Fruit fly (Drosophila melanogaster) whole organism, embryonic: ENCODE data around the gene CG43999.

Experiments
- Atf6 ChIP-seq: fragments of 200-800 bp; sonication (Bioruptor generic); IDR thresholded peaks from 2 replicates; pipeline ENCODE4 v1.3.6; 2022; ENCODE audit warnings: missing biosample characterization, missing genetic modification characterization
- CG10147 ChIP-seq: fragments of 200-800 bp; sonication (Bioruptor generic); optimal IDR thresholded peaks from 2 replicates; lab custom pipeline; 2019; ENCODE audit warnings: missing biosample characterization, mild to moderate bottlenecking, missing genetic modification characterization, moderate library complexity
- CG10543 ChIP-seq: fragments of 200-800 bp; sonication (Bioruptor generic); optimal IDR thresholded peaks from 3 replicates; lab custom pipeline; 2017; ENCODE audit warnings: missing biosample characterization, mild to moderate bottlenecking, missing genetic modification characterization, moderate library complexity
- CG11456 ChIP-seq: fragments of 200-800 bp; sonication (Bioruptor generic); IDR thresholded peaks from 3 replicates; pipeline ENCODE4 v1.3.6; 2022; ENCODE audit warnings: missing biosample characterization, missing genetic modification characterization
- CG11560 ChIP-seq: fragments of 200-800 bp; sonication (Bioruptor generic); IDR thresholded peaks from 3 replicates; pipeline ENCODE4 v1.3.6; 2022; ENCODE audit warnings: missing biosample characterization, missing genetic modification characterization
- CG11696 ChIP-seq: fragments of 200-800 bp; sonication (Bioruptor generic); IDR thresholded peaks from 2 replicates; pipeline ENCODE4 v1.3.6; 2022; ENCODE audit warnings: missing biosample characterization, missing genetic modification characterization
- CG12071 ChIP-seq: fragments of 200-800 bp; sonication (Bioruptor generic); optimal IDR thresholded peaks from 3 replicates; lab custom pipeline; 2018; ENCODE audit warnings: missing biosample characterization, mild to moderate bottlenecking, missing genetic modification characterization
- CG14710 ChIP-seq: fragments of 200-800 bp; sonication (Bioruptor generic); optimal IDR thresholded peaks from 3 replicates; lab custom pipeline; 2019; ENCODE audit warnings: missing biosample characterization, mild to moderate bottlenecking, missing genetic modification characterization, moderate library complexity
- CG15011 ChIP-seq: fragments of 200-800 bp; sonication (Bioruptor generic); optimal IDR thresholded peaks from 3 replicates; lab custom pipeline; 2018; ENCODE audit warnings: missing biosample characterization, mild to moderate bottlenecking, missing genetic modification characterization
- CG2712 ChIP-seq: fragments of 200-800 bp; optimal IDR thresholded peaks from 3 replicates; lab custom pipeline; 2019; ENCODE audit warnings: missing biosample characterization, mild to moderate bottlenecking, missing genetic modification characterization, moderate library complexity
- CG33213 ChIP-seq: fragments of 200-800 bp; sonication (Bioruptor generic); optimal IDR thresholded peaks from 3 replicates; lab custom pipeline; 2016; ENCODE audit warnings: missing biosample characterization, missing genetic modification characterization
- CG42726 ChIP-seq: fragments of 200-800 bp; sonication (Bioruptor generic); IDR thresholded peaks from 2 replicates; pipeline ENCODE4 v1.3.6; 2022; ENCODE audit warnings: missing biosample characterization, missing genetic modification characterization; ENCODE audit not compliant: partially characterized antibody
- CG43689 ChIP-seq: fragments of 200-800 bp; sonication (Bioruptor generic); IDR thresholded peaks from 2 replicates; pipeline ENCODE4 v1.3.6; 2022; ENCODE audit warnings: missing biosample characterization, missing genetic modification characterization
- CG4820 ChIP-seq: fragments of 200-800 bp; sonication (Bioruptor generic); optimal IDR thresholded peaks from 3 replicates; lab custom pipeline; 2016; ENCODE audit warnings: missing biosample characterization, missing genetic modification characterization
- CG5245 ChIP-seq: fragments of 200-800 bp; sonication (Bioruptor generic); optimal IDR thresholded peaks from 3 replicates; lab custom pipeline; 2016; ENCODE audit warnings: missing biosample characterization, missing genetic modification characterization
- CG7372 ChIP-seq: fragments of 200-800 bp; sonication (Bioruptor generic); IDR thresholded peaks from 2 replicates; pipeline ENCODE4 v1.3.6; 2022; ENCODE audit warnings: missing biosample characterization, missing genetic modification characterization
- CG8089 ChIP-seq: fragments of 200-800 bp; sonication (Bioruptor generic); optimal IDR thresholded peaks from 3 replicates; lab custom pipeline; 2016; ENCODE audit warnings: missing biosample characterization, missing genetic modification characterization
- CG8290 ChIP-seq, 3 experiments: fragments of 200-800 bp; sonication (Bioruptor generic); optimal IDR thresholded peaks; 2 replicates each; lab custom pipeline; 2016 to 2019; ENCODE audit warnings: missing biosample characterization in 3 of 3, missing genetic modification characterization in 3 of 3, mild to moderate bottlenecking in 2 of 3, moderate library complexity in 1 of 3
- CG8388 ChIP-seq: fragments of 200-800 bp; sonication (Bioruptor generic); optimal IDR thresholded peaks from 2 replicates; lab custom pipeline; 2019; ENCODE audit warnings: missing biosample characterization, mild to moderate bottlenecking, missing genetic modification characterization, moderate library complexity
- CG9876 ChIP-seq: fragments of 200-800 bp; sonication (Bioruptor generic); optimal IDR thresholded peaks from 2 replicates; lab custom pipeline; 2016; ENCODE audit warnings: missing biosample characterization, missing genetic modification characterization
- Elba2 ChIP-seq: fragments of 200-800 bp; sonication (Bioruptor generic); optimal IDR thresholded peaks from 3 replicates; lab custom pipeline; 2016; ENCODE audit warnings: missing biosample characterization, missing genetic modification characterization
- H2.0 ChIP-seq: fragments of 200-800 bp; sonication (Bioruptor generic); IDR thresholded peaks from 2 replicates; pipeline ENCODE4 v1.3.6; 2022; ENCODE audit warnings: missing biosample characterization, missing genetic modification characterization
- HLH3B ChIP-seq: fragments of 200-800 bp; sonication (Bioruptor generic); IDR thresholded peaks from 2 replicates; pipeline ENCODE4 v1.3.6; 2022; ENCODE audit warnings: missing biosample characterization, missing genetic modification characterization
- Lpt ChIP-seq: fragments of >200 bp; optimal IDR thresholded peaks from 2 replicates; lab custom pipeline; 2018; ENCODE audit warnings: missing biosample characterization, missing genetic modification characterization
- MESR4 ChIP-seq: fragments of 200-800 bp; sonication (Bioruptor generic); optimal IDR thresholded peaks from 2 replicates; lab custom pipeline; 2018; ENCODE audit warnings: missing biosample characterization, mild to moderate bottlenecking, missing genetic modification characterization, moderate library complexity
- Myb ChIP-seq: fragments of 200-800 bp; sonication (Bioruptor generic); optimal IDR thresholded peaks from 2 replicates; lab custom pipeline; 2016; ENCODE audit warnings: missing biosample characterization, missing genetic modification characterization
- NFAT ChIP-seq: fragments of 200-800 bp; sonication (Bioruptor generic); IDR thresholded peaks from 2 replicates; pipeline ENCODE4 v1.3.6; 2022; ENCODE audit warnings: missing biosample characterization, missing genetic modification characterization
- Side ChIP-seq: fragments of 200-800 bp; sonication (Bioruptor generic); optimal IDR thresholded peaks from 2 replicates; lab custom pipeline; 2016; ENCODE audit warnings: missing biosample characterization, missing genetic modification characterization
- Sin3A ChIP-seq: fragments of >200 bp; optimal IDR thresholded peaks from 2 replicates; lab custom pipeline; 2018
- YL-1 ChIP-seq: fragments of 200-800 bp; sonication (Bioruptor generic); optimal IDR thresholded peaks from 3 replicates; lab custom pipeline; 2017; ENCODE audit warnings: missing biosample characterization, mild to moderate bottlenecking, missing genetic modification characterization
- ac ChIP-seq: fragments of 200-800 bp; sonication (Bioruptor generic); optimal IDR thresholded peaks from 3 replicates; lab custom pipeline; 2017; ENCODE audit warnings: missing biosample characterization, mild to moderate bottlenecking, missing genetic modification characterization
- chif ChIP-seq, 2 experiments: fragments of 200-800 bp; sonication (Bioruptor generic); optimal IDR thresholded peaks; 3 replicates each; lab custom pipeline; 2016; ENCODE audit warnings: missing biosample characterization in 2 of 2, missing genetic modification characterization in 2 of 2
- chinmo ChIP-seq: fragments of 200-800 bp; sonication (Bioruptor generic); IDR thresholded peaks from 4 replicates; pipeline ENCODE4 v1.3.6; 2022; ENCODE audit warnings: missing biosample characterization, missing genetic modification characterization; ENCODE audit not compliant: partially characterized antibody
- corto ChIP-seq: fragments of 200-800 bp; sonication (Bioruptor generic); optimal IDR thresholded peaks from 2 replicates; lab custom pipeline; 2016; ENCODE audit warnings: missing biosample characterization, mild to moderate bottlenecking, missing genetic modification characterization, moderate library complexity
- crc ChIP-seq: fragments of 200-800 bp; sonication (Bioruptor generic); optimal IDR thresholded peaks from 2 replicates; lab custom pipeline; 2016; ENCODE audit warnings: missing biosample characterization, missing genetic modification characterization
- esg ChIP-seq: fragments of 200-800 bp; sonication (Bioruptor generic); conservative IDR thresholded peaks from 2 replicates; pipeline ENCODE4 v1.3.6; 2022; ENCODE audit warnings: missing biosample characterization, missing genetic modification characterization
- hkb ChIP-seq, 2 experiments: fragments of 200-800 bp in 1 of 2; fragments of >200 bp in 1 of 2; sonication (Bioruptor generic) in 1 of 2; IDR thresholded peaks in 1 of 2; optimal IDR thresholded peaks in 1 of 2; 2 replicates each; pipeline versions ENCODE4 v1.3.6 to Lab custom; 2017 to 2022; ENCODE audit warnings: missing biosample characterization in 1 of 2, missing genetic modification characterization in 1 of 2
- klu ChIP-seq: fragments of 200-800 bp; sonication (Bioruptor generic); IDR thresholded peaks from 2 replicates; pipeline ENCODE4 v1.3.6; 2022; ENCODE audit warnings: missing biosample characterization, missing genetic modification characterization
- lbe ChIP-seq: fragments of 200-800 bp; sonication (Bioruptor generic); optimal IDR thresholded peaks from 2 replicates; lab custom pipeline; 2016; ENCODE audit warnings: missing biosample characterization, mild to moderate bottlenecking, missing genetic modification characterization
- mam ChIP-seq: fragments of 200-800 bp; sonication (Bioruptor generic); optimal IDR thresholded peaks from 3 replicates; lab custom pipeline; 2016; ENCODE audit warnings: missing biosample characterization, missing genetic modification characterization
- onecut ChIP-seq: fragments of 200-800 bp; sonication (Bioruptor generic); IDR thresholded peaks from 2 replicates; pipeline ENCODE4 v1.3.6; 2022; ENCODE audit warnings: missing biosample characterization, missing genetic modification characterization
- peb ChIP-seq: fragments of 200-800 bp; sonication (Bioruptor generic); IDR thresholded peaks from 2 replicates; pipeline ENCODE4 v1.3.6; 2022; ENCODE audit warnings: missing biosample characterization, missing genetic modification characterization
- pfk ChIP-seq: fragments of 200-800 bp; sonication (Bioruptor generic); optimal IDR thresholded peaks from 2 replicates; lab custom pipeline; 2018; ENCODE audit warnings: missing biosample characterization, mild to moderate bottlenecking, missing genetic modification characterization, moderate library complexity
- ranshi ChIP-seq: fragments of 200-800 bp; sonication (Bioruptor generic); IDR thresholded peaks from 2 replicates; pipeline ENCODE4 v1.3.6; 2022; ENCODE audit warnings: missing biosample characterization, missing genetic modification characterization
- ro ChIP-seq: fragments of 200-800 bp; sonication (Bioruptor generic); IDR thresholded peaks from 2 replicates; pipeline ENCODE4 v1.3.6; 2022; ENCODE audit warnings: missing biosample characterization, missing genetic modification characterization
- row ChIP-seq: fragments of 200-800 bp; sonication (Bioruptor generic); IDR thresholded peaks from 3 replicates; pipeline ENCODE4 v1.3.6; 2022; ENCODE audit warnings: missing biosample characterization, missing genetic modification characterization
- seq ChIP-seq: fragments of 200-800 bp; sonication (Bioruptor generic); IDR thresholded peaks from 2 replicates; pipeline ENCODE4 v1.3.6; 2022; ENCODE audit warnings: missing biosample characterization, missing genetic modification characterization
- so ChIP-seq: fragments of 200-800 bp; sonication (Bioruptor generic); IDR thresholded peaks from 3 replicates; pipeline ENCODE4 v1.3.6; 2022; ENCODE audit warnings: missing biosample characterization, missing genetic modification characterization
- tna ChIP-seq: fragments of 200-800 bp; sonication (Bioruptor generic); IDR thresholded peaks from 2 replicates; pipeline ENCODE4 v1.3.6; 2022; ENCODE audit warnings: missing biosample characterization, missing genetic modification characterization; ENCODE audit not compliant: partially characterized antibody
- trem ChIP-seq: fragments of 200-800 bp; optimal IDR thresholded peaks from 3 replicates; lab custom pipeline; 2019; ENCODE audit warnings: missing biosample characterization, mild to moderate bottlenecking, missing genetic modification characterization, moderate library complexity
- wek ChIP-seq: fragments of 200-800 bp; sonication (Bioruptor generic); optimal IDR thresholded peaks from 3 replicates; lab custom pipeline; 2018; ENCODE audit warnings: missing biosample characterization, mild to moderate bottlenecking, missing genetic modification characterization, moderate library complexity

Gene CG43999

dm6 chr3R:23942965-23943413, 14.2 kb upstream of the CG43999 start, which contains the start of gene Gdh (continued):
- TF ChIP-seq trem (tag; lab: Kevin White, UChicago), result no peak
- peak; percentile 59 for TF ChIP-seq NFAT (GFP tag; lab: Robert Waterston, UW)
- peak; percentile 36; the same call in 1 of the 3 replicates for TF ChIP-seq row (GFP tag; lab: Robert Waterston, UW)
- no peak for TF ChIP-seq corto
- TF ChIP-seq CG8290 (GFP tag; optimal IDR thresholded peaks at IDR 0.05; lab: Kevin White, UChicago), result no peak
- TF ChIP-seq CG8290 (tag; optimal IDR thresholded peaks at IDR 0.05; lab: Kevin White, UChicago), result peak in 1 of 2 experiments; percentile 58
- TF ChIP-seq HLH3B, result no peak
- no peak for TF ChIP-seq CG11456
- TF ChIP-seq H2.0, result no peak
- peak; percentile 43 for TF ChIP-seq onecut (GFP tag; lab: Robert Waterston, UW)
- TF ChIP-seq CG43689, result no peak
- TF ChIP-seq pfk (GFP tag; lab: Kevin White, UChicago), result peak; percentile 38
- peak; percentile 91; the same call in 3 of the 4 replicates for TF ChIP-seq chinmo (GFP tag; lab: Robert Waterston, UW)
- no peak for TF ChIP-seq peb (GFP tag; lab: Robert Waterston, UW)
- TF ChIP-seq CG8388 (GFP tag; lab: Kevin White, UChicago), result no peak
- no peak for TF ChIP-seq chif (GFP tag; optimal IDR thresholded peaks at IDR 0.05; lab: Kevin White, UChicago)
- TF ChIP-seq ranshi (GFP tag; lab: Robert Waterston, UW), result peak; percentile 27; the same call in 1 of the 2 replicates
- peak; percentile 27 for TF ChIP-seq CG2712 (tag; lab: Kevin White, UChicago)
- TF ChIP-seq Side (GFP tag; lab: Kevin White, UChicago), result no peak
- TF ChIP-seq YL-1 (GFP tag; lab: Kevin White, UChicago), result peak; percentile 30
- peak; percentile 49; the same call in 1 of the 2 replicates for TF ChIP-seq CG11696 (GFP tag; lab: Robert Waterston, UW)
- TF ChIP-seq klu (GFP tag; lab: Robert Waterston, UW), result no peak
- peak; percentile 33 for TF ChIP-seq lbe (GFP tag; lab: Kevin White, UChicago)
- TF ChIP-seq CG5245 (GFP tag; lab: Kevin White, UChicago), result no peak
- no peak for TF ChIP-seq CG8089 (GFP tag; lab: Kevin White, UChicago)
- TF ChIP-seq CG4820 (GFP tag; lab: Kevin White, UChicago), result no peak
- TF ChIP-seq wek (GFP tag; lab: Kevin White, UChicago), result no peak
- TF ChIP-seq CG10543 (GFP tag; lab: Kevin White, UChicago), result peak; percentile 77
- no peak for TF ChIP-seq Lpt (GFP tag; lab: Kevin White, UChicago)
- no peak for TF ChIP-seq ac
- no peak for TF ChIP-seq CG14710 (tag; lab: Kevin White, UChicago)
- TF ChIP-seq crc (GFP tag; lab: Kevin White, UChicago), result no peak
- peak; percentile 70; the same call in 1 of the 2 replicates for TF ChIP-seq CG42726
- TF ChIP-seq CG7372 (GFP tag; lab: Robert Waterston, UW), result no peak
- TF ChIP-seq esg (GFP tag; lab: Robert Waterston, UW), result no peak
- peak; percentile 47 for TF ChIP-seq CG12071
- TF ChIP-seq CG15011 (GFP tag; lab: Kevin White, UChicago), result no peak
- no peak for TF ChIP-seq hkb (optimal IDR thresholded peaks at IDR 0.05; lab: Kevin White, UChicago)
- TF ChIP-seq hkb (GFP tag; IDR thresholded peaks at IDR 0.05; lab: Robert Waterston, UW), result peak; percentile 55; the same call in 1 of the 2 replicates
- TF ChIP-seq MESR4 (GFP tag; lab: Kevin White, UChicago), result peak; percentile 18
- TF ChIP-seq Atf6, result peak; percentile 55
- no peak for TF ChIP-seq CG9876 (GFP tag; lab: Kevin White, UChicago)
- no peak for TF ChIP-seq Elba2 (GFP tag; lab: Kevin White, UChicago)
- TF ChIP-seq tna, result peak; percentile 65; the same call in 1 of the 2 replicates
- no peak for TF ChIP-seq CG11560
- TF ChIP-seq CG33213, result no peak
- no peak for TF ChIP-seq Sin3A
- TF ChIP-seq mam (GFP tag; lab: Kevin White, UChicago), result peak; percentile 11
- TF ChIP-seq seq (GFP tag; lab: Robert Waterston, UW), result peak; percentile 38; the same call in 1 of the 2 replicates
- TF ChIP-seq ro (GFP tag; lab: Robert Waterston, UW), result no peak
- peak; percentile 35 for TF ChIP-seq CG10147 (GFP tag; lab: Kevin White, UChicago)
- TF ChIP-seq so (GFP tag; lab: Robert Waterston, UW), result peak; percentile 46; the same call in 2 of the 3 replicates
- no peak for TF ChIP-seq Myb (GFP tag; lab: Kevin White, UChicago)
